Worm (Caenorhabditis elegans) whole organism, L3 larva: ENCODE results near the gene ZK54.3.
A peak's percentile ranks its signal among the peaks of the same experiment; 100 is the strongest.

Experiments used
- R02D3.7 ChIP-seq: fragments of 150-350 bp; optimal IDR thresholded peaks from 2 replicates; lab custom pipeline; 2014; ENCODE audit warnings: missing biosample characterization, missing genetic modification characterization
- ZK546.5 ChIP-seq: sonication (generic microtip); optimal IDR thresholded peaks from 2 replicates; lab custom pipeline; 2017; ENCODE audit warnings: missing biosample characterization, missing genetic modification characterization
- aly-2 ChIP-seq: fragments of 150-350 bp; optimal IDR thresholded peaks from 2 replicates; lab custom pipeline; 2014; ENCODE audit warnings: missing biosample characterization, missing genetic modification characterization
- ceh-16 ChIP-seq: sonication (generic microtip); optimal IDR thresholded peaks from 2 replicates; lab custom pipeline; 2017; ENCODE audit warnings: missing biosample characterization, missing genetic modification characterization
- ceh-28 ChIP-seq: fragments of 150-350 bp; optimal IDR thresholded peaks from 2 replicates; lab custom pipeline; 2014; ENCODE audit warnings: missing biosample characterization, missing genetic modification reagents, missing genetic modification characterization
- ceh-82 ChIP-seq: fragments of 150-350 bp; optimal IDR thresholded peaks from 2 replicates; lab custom pipeline; 2014; ENCODE audit warnings: missing biosample characterization, missing genetic modification characterization
- ceh-9 ChIP-seq: sonication (generic microtip); optimal IDR thresholded peaks from 2 replicates; lab custom pipeline; 2018; ENCODE audit warnings: missing biosample characterization, missing genetic modification characterization
- daf-12 ChIP-seq: fragments of 150-350 bp; optimal IDR thresholded peaks from 2 replicates; lab custom pipeline; 2014; ENCODE audit warnings: missing biosample characterization, missing genetic modification reagents, missing genetic modification characterization
- egl-27 ChIP-seq: sonication (generic microtip); optimal IDR thresholded peaks from 4 replicates; lab custom pipeline; 2017; ENCODE audit warnings: missing biosample characterization, missing genetic modification reagents, missing genetic modification characterization
- egl-5 ChIP-seq: fragments of 150-350 bp; optimal IDR thresholded peaks from 2 replicates; lab custom pipeline; 2017; ENCODE audit warnings: missing biosample characterization, missing genetic modification reagents, missing genetic modification characterization, inconsistent platforms
- elt-1 ChIP-seq: fragments of 150-350 bp; optimal IDR thresholded peaks from 2 replicates; lab custom pipeline; 2014; ENCODE audit warnings: missing biosample characterization, missing genetic modification characterization
- elt-2 ChIP-seq: sonication (generic microtip); optimal IDR thresholded peaks from 2 replicates; lab custom pipeline; 2016; ENCODE audit warnings: missing genetic modification reagents, mild to moderate bottlenecking, missing genetic modification characterization, missing compliant biosample characterization
- fkh-10 ChIP-seq: sonication (generic microtip); optimal IDR thresholded peaks from 2 replicates; lab custom pipeline; 2017; ENCODE audit warnings: missing biosample characterization, missing genetic modification reagents, missing genetic modification characterization
- fkh-2 ChIP-seq: fragments of 150-350 bp; optimal IDR thresholded peaks from 2 replicates; lab custom pipeline; 2014; ENCODE audit warnings: missing biosample characterization, missing genetic modification reagents, missing genetic modification characterization
- hmg-11 ChIP-seq: sonication (generic microtip); optimal IDR thresholded peaks from 2 replicates; lab custom pipeline; 2016; ENCODE audit warnings: missing genetic modification characterization, missing compliant biosample characterization
- jun-1 ChIP-seq: fragments of 150-350 bp; optimal IDR thresholded peaks from 2 replicates; lab custom pipeline; 2014; ENCODE audit warnings: missing biosample characterization, missing genetic modification reagents, missing genetic modification characterization
- lin-15B ChIP-seq: fragments of 150-350 bp; optimal IDR thresholded peaks from 2 replicates; lab custom pipeline; 2014; ENCODE audit warnings: missing biosample characterization, missing genetic modification characterization
- lin-39 ChIP-seq: fragments of 150-350 bp; optimal IDR thresholded peaks from 2 replicates; lab custom pipeline; 2018; ENCODE audit warnings: missing biosample characterization, missing genetic modification reagents, missing genetic modification characterization
- lsy-12 ChIP-seq: sonication (generic microtip); optimal IDR thresholded peaks from 2 replicates; lab custom pipeline; 2016; ENCODE audit warnings: mild to moderate bottlenecking, missing genetic modification characterization, missing compliant biosample characterization
- mdl-1 ChIP-seq: fragments of 150-350 bp; optimal IDR thresholded peaks from 2 replicates; lab custom pipeline; 2014; ENCODE audit warnings: missing biosample characterization, missing genetic modification characterization
- mml-1 ChIP-seq: fragments of 150-350 bp; sonication (generic microtip); optimal IDR thresholded peaks from 3 replicates; lab custom pipeline; 2014; ENCODE audit warnings: missing biosample characterization, missing genetic modification characterization
- nfya-1 ChIP-seq: sonication (generic microtip); optimal IDR thresholded peaks from 2 replicates; lab custom pipeline; 2017; ENCODE audit warnings: missing genetic modification characterization, mild to moderate bottlenecking, missing compliant biosample characterization, antibody characterized with exemption, moderate library complexity; ENCODE audit not compliant: insufficient read depth
- nhr-11 ChIP-seq: fragments of 150-350 bp; optimal IDR thresholded peaks from 2 replicates; lab custom pipeline; 2014; ENCODE audit warnings: missing biosample characterization, missing genetic modification characterization
- nhr-12 ChIP-seq: fragments of 150-350 bp; optimal IDR thresholded peaks from 2 replicates; lab custom pipeline; 2014; ENCODE audit warnings: missing biosample characterization, missing genetic modification characterization
- nhr-23 ChIP-seq: fragments of 150-350 bp; optimal IDR thresholded peaks from 2 replicates; lab custom pipeline; 2014; ENCODE audit warnings: missing biosample characterization, missing genetic modification reagents, missing genetic modification characterization
- nhr-237 ChIP-seq: fragments of 150-350 bp; optimal IDR thresholded peaks from 2 replicates; lab custom pipeline; 2014; ENCODE audit warnings: missing biosample characterization, missing genetic modification characterization
- nhr-25 ChIP-seq: sonication (generic microtip); optimal IDR thresholded peaks from 2 replicates; lab custom pipeline; 2017; ENCODE audit warnings: missing biosample characterization, missing genetic modification characterization
- nhr-43 ChIP-seq: sonication (generic microtip); optimal IDR thresholded peaks from 2 replicates; lab custom pipeline; 2016; ENCODE audit warnings: mild to moderate bottlenecking, missing genetic modification characterization, missing compliant biosample characterization; ENCODE audit not compliant: poor library complexity, severe bottlenecking
- pha-4 ChIP-seq: fragments of 150-350 bp; optimal IDR thresholded peaks from 2 replicates; lab custom pipeline; 2014; ENCODE audit warnings: missing biosample characterization, missing genetic modification reagents, missing genetic modification characterization
- pqm-1 ChIP-seq: fragments of 150-350 bp; optimal IDR thresholded peaks from 2 replicates; lab custom pipeline; 2017; ENCODE audit warnings: missing biosample characterization, missing genetic modification characterization, inconsistent platforms
- sea-2 ChIP-seq: fragments of 150-350 bp; sonication (generic microtip); optimal IDR thresholded peaks from 4 replicates; lab custom pipeline; 2014; ENCODE audit warnings: missing biosample characterization, missing genetic modification reagents, missing genetic modification characterization
- snpc-4 ChIP-seq: fragments of 150-350 bp; optimal IDR thresholded peaks from 2 replicates; lab custom pipeline; 2014; ENCODE audit warnings: missing biosample characterization, missing genetic modification characterization
- tbx-2 ChIP-seq: sonication (generic microtip); optimal IDR thresholded peaks from 2 replicates; lab custom pipeline; 2016; ENCODE audit warnings: mild to moderate bottlenecking, missing genetic modification characterization, missing compliant biosample characterization
- unc-39 ChIP-seq: sonication (generic microtip); optimal IDR thresholded peaks from 4 replicates; lab custom pipeline; 2017; ENCODE audit warnings: missing biosample characterization, missing genetic modification characterization
- unc-62 ChIP-seq: fragments of 150-350 bp; sonication (generic microtip); optimal IDR thresholded peaks from 4 replicates; lab custom pipeline; 2014; ENCODE audit warnings: missing biosample characterization, missing genetic modification reagents, missing genetic modification characterization
- zag-1 ChIP-seq: fragments of 150-350 bp; optimal IDR thresholded peaks from 2 replicates; lab custom pipeline; 2014; ENCODE audit warnings: missing biosample characterization, missing genetic modification characterization
- ztf-4 ChIP-seq: fragments of 150-350 bp; optimal IDR thresholded peaks from 2 replicates; lab custom pipeline; 2014; ENCODE audit warnings: missing biosample characterization, missing genetic modification characterization

ZK54.3 gene

DNA sequence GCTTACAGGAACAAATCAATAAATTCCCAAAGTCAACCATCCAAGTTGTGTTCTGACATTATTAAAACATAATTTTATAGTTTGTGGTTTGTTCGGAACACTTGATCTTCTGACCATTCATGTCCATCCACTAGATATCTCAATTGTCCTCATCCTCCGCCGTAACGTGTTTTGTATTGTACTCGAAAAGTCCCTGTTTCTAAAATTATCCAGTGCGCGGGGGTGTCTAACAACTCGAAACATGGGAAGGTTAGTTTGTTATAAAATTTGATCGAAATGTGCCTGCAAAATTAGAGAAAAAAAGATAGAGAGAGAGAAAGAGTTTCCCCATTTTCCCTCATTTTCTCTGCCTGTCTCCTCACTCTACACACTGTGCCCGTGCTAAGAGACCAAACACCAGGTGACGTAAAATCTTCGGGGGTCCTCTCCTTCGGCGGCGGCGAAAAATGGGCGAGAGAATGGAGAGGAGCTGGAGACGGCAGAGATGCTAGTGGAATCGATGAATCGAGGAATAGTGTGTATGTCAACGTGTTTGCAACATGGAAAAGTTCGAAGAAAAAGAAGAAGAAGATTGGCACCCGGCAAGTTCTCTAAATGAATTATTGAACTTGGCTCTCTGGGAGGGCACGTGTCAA lies 38.9 kb upstream of the ZK54.3 start:
- peak; percentile 70 for TF ChIP-seq egl-27 (tag; lab: Kevin White, UChicago)
- peak; percentile 85 for TF ChIP-seq elt-2
- TF ChIP-seq mml-1 = no peak
- TF ChIP-seq pha-4 (tag; lab: Kevin White, UChicago) = peak; percentile 87
- TF ChIP-seq nhr-43 (tag; lab: Kevin White, UChicago) = peak; percentile 64
- peak; percentile 60 for TF ChIP-seq nhr-23 (tag; lab: Kevin White, UChicago)
- TF ChIP-seq lin-39 (tag; lab: Kevin White, UChicago) = peak; percentile 68
- peak; percentile 42 for TF ChIP-seq unc-62 (GFP tag; lab: Kevin White, UChicago)
- no peak for TF ChIP-seq ztf-4
- TF ChIP-seq egl-5 (tag; lab: Kevin White, UChicago) = peak; percentile 81
- TF ChIP-seq daf-12 (tag; lab: Kevin White, UChicago) = peak; percentile 36
- TF ChIP-seq ceh-28 = peak; percentile 78
- peak; percentile 71 for TF ChIP-seq tbx-2
- peak; percentile 26 for TF ChIP-seq fkh-10 (GFP tag; lab: Kevin White, UChicago)
- peak; percentile 19 for TF ChIP-seq nhr-25 (tag; lab: Kevin White, UChicago)
- peak; percentile 58 for TF ChIP-seq pqm-1 (tag; lab: Kevin White, UChicago)
- TF ChIP-seq aly-2 (tag; lab: Kevin White, UChicago) = no peak
- TF ChIP-seq elt-1 (tag; lab: Kevin White, UChicago) = peak; percentile 7
- TF ChIP-seq nfya-1 (tag; lab: Kevin White, UChicago) = peak; percentile 89
- no peak for TF ChIP-seq sea-2 (GFP tag; lab: Kevin White, UChicago)
- TF ChIP-seq zag-1 (tag; lab: Kevin White, UChicago) = no peak
- TF ChIP-seq snpc-4 = peak; percentile 28
- TF ChIP-seq hmg-11 (tag; lab: Kevin White, UChicago) = peak; percentile 70
- TF ChIP-seq ZK546.5 = no peak
- TF ChIP-seq mdl-1 (tag; lab: Kevin White, UChicago) = peak; percentile 87
- TF ChIP-seq nhr-237 = no peak
- no peak for TF ChIP-seq jun-1 (tag; lab: Kevin White, UChicago)
- TF ChIP-seq lin-15B = peak; percentile 37
- TF ChIP-seq lsy-12 = peak; percentile 23
- TF ChIP-seq R02D3.7 = peak; percentile 53
- TF ChIP-seq nhr-11 (tag; lab: Kevin White, UChicago) = peak; percentile 71
- TF ChIP-seq, all 47 proteins: peak for 23

DNA sequence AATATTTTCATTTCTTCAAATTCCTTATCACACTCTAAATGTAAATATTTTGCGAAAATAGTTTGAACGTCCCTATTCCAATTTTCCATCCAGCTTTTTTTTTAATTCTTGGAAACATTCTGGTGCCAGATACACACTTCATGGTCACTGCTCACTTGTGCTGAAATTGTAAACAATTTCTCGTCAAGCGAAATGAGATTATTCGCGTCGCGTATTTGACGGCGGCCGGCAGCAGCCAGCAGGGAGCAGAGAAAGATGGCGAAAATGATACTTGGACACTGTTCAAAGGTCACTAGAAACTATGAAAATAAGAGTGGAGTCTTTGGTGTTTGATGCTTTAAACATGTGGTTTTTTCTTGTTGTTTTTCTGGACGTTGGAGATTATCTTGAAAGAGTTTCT lies 37.6 kb upstream of the ZK54.3 start:
- TF ChIP-seq ztf-4 = no peak
- TF ChIP-seq pqm-1 (tag; lab: Kevin White, UChicago) = peak; percentile 42
- TF ChIP-seq lin-39 (tag; lab: Kevin White, UChicago) = peak; percentile 44
- no peak for TF ChIP-seq zag-1 (tag; lab: Kevin White, UChicago)
- no peak for TF ChIP-seq ceh-28
- TF ChIP-seq nhr-43 (tag; lab: Kevin White, UChicago) = no peak
- no peak for TF ChIP-seq daf-12 (tag; lab: Kevin White, UChicago)
- TF ChIP-seq fkh-2 = no peak
- no peak for TF ChIP-seq ceh-16
- TF ChIP-seq nfya-1 (tag; lab: Kevin White, UChicago) = peak; percentile 13
- TF ChIP-seq ZK546.5 = no peak
- TF ChIP-seq elt-2 = peak; percentile 51
- TF ChIP-seq aly-2 (tag; lab: Kevin White, UChicago) = no peak

ce11 chrX:17502246-17502645 lies 35.4 kb upstream of the ZK54.3 start:
- TF ChIP-seq hmg-11 (tag; lab: Kevin White, UChicago) (no peak), R02D3.7 (no peak), aly-2 (tag; lab: Kevin White, UChicago) (no peak), nhr-11 (tag; lab: Kevin White, UChicago) (no peak), nhr-12 (no peak), ceh-82 (tag; lab: Kevin White, UChicago) (no peak), nhr-23 (tag; lab: Kevin White, UChicago) (no peak), nhr-25 (tag; lab: Kevin White, UChicago) (no peak), lin-15B (no peak), nhr-237 (no peak), pqm-1 (tag; lab: Kevin White, UChicago) (peak; percentile 76), egl-5 (tag; lab: Kevin White, UChicago) (no peak), ceh-9 (tag; lab: Kevin White, UChicago) (no peak), pha-4 (tag; lab: Kevin White, UChicago) (peak; percentile 40), unc-62 (GFP tag; lab: Kevin White, UChicago) (no peak), daf-12 (tag; lab: Kevin White, UChicago) (no peak), elt-2 (peak; percentile 48), unc-39 (tag; lab: Kevin White, UChicago) (no peak), snpc-4 (no peak), sea-2 (GFP tag; lab: Kevin White, UChicago) (no peak)
